Fruit fly (Drosophila melanogaster) whole organism, embryonic: ENCODE results near the gene Spc105R.

ENCODE experiments used
- Atf-2 ChIP-seq: fragments of 200-800 bp; sonication (Bioruptor generic); optimal IDR thresholded peaks from 2 replicates; lab custom pipeline; 2016; ENCODE audit warnings: missing biosample characterization, missing genetic modification characterization
- BtbVII ChIP-seq: fragments of 200-800 bp; sonication (Bioruptor generic); optimal IDR thresholded peaks from 3 replicates; lab custom pipeline; 2017; ENCODE audit warnings: missing biosample characterization, mild to moderate bottlenecking, missing genetic modification characterization
- CG10321 ChIP-seq: fragments of 200-800 bp; sonication (Bioruptor generic); IDR thresholded peaks from 2 replicates; pipeline ENCODE4 v1.3.6; 2022; ENCODE audit warnings: missing biosample characterization, missing genetic modification characterization
- CG1233 ChIP-seq: fragments of 200-800 bp; sonication (Bioruptor generic); optimal IDR thresholded peaks from 4 replicates; lab custom pipeline; 2018; ENCODE audit warnings: missing biosample characterization, mild to moderate bottlenecking, missing genetic modification characterization
- CG13287 ChIP-seq: fragments of 200-800 bp; sonication (Bioruptor generic); IDR thresholded peaks from 2 replicates; pipeline ENCODE4 v1.3.6; 2022; ENCODE audit warnings: missing biosample characterization, missing genetic modification characterization; ENCODE audit not compliant: partially characterized antibody
- CG14050 ChIP-seq: fragments of 200-800 bp; sonication (Bioruptor generic); IDR thresholded peaks from 3 replicates; pipeline ENCODE4 v1.3.6; 2022; ENCODE audit warnings: missing biosample characterization, missing genetic modification characterization
- CG15514 ChIP-seq: fragments of 200-800 bp; sonication (Bioruptor generic); optimal IDR thresholded peaks from 3 replicates; lab custom pipeline; 2017; ENCODE audit warnings: missing biosample characterization, missing genetic modification characterization, mild to moderate bottlenecking, moderate library complexity, missing genetic modification reagents
- CG1602 ChIP-seq: fragments of 200-800 bp; sonication (Bioruptor generic); optimal IDR thresholded peaks from 3 replicates; lab custom pipeline; 2016; ENCODE audit warnings: missing biosample characterization, missing genetic modification characterization
- CG2199 ChIP-seq: fragments of 200-800 bp; sonication (Bioruptor generic); IDR thresholded peaks from 3 replicates; pipeline ENCODE4 v1.3.6; 2022; ENCODE audit warnings: missing biosample characterization, missing genetic modification characterization
- CG2202 ChIP-seq: fragments of 200-800 bp; sonication (Bioruptor generic); optimal IDR thresholded peaks from 2 replicates; lab custom pipeline; 2018; ENCODE audit warnings: missing biosample characterization, mild to moderate bottlenecking, missing genetic modification characterization
- CG2712 ChIP-seq: fragments of 200-800 bp; optimal IDR thresholded peaks from 3 replicates; lab custom pipeline; 2019; ENCODE audit warnings: missing biosample characterization, mild to moderate bottlenecking, missing genetic modification characterization, moderate library complexity
- CG33557 ChIP-seq: fragments of 200-800 bp; sonication (Bioruptor generic); optimal IDR thresholded peaks from 2 replicates; lab custom pipeline; 2019; ENCODE audit warnings: missing biosample characterization, mild to moderate bottlenecking, missing genetic modification characterization, moderate library complexity
- CG3407 ChIP-seq: fragments of 200-800 bp; sonication (Bioruptor generic); optimal IDR thresholded peaks from 2 replicates; lab custom pipeline; 2018; ENCODE audit warnings: missing biosample characterization, mild to moderate bottlenecking, missing genetic modification characterization
- CG4404 ChIP-seq: fragments of 200-800 bp; sonication (Bioruptor generic); IDR thresholded peaks from 2 replicates; pipeline ENCODE4 v1.3.6; 2022; ENCODE audit warnings: missing biosample characterization, missing genetic modification characterization
- CG5245 ChIP-seq: fragments of 200-800 bp; sonication (Bioruptor generic); optimal IDR thresholded peaks from 3 replicates; lab custom pipeline; 2016; ENCODE audit warnings: missing biosample characterization, missing genetic modification characterization
- CG6272 ChIP-seq: fragments of 200-800 bp; sonication (Bioruptor generic); IDR thresholded peaks from 2 replicates; pipeline ENCODE4 v1.3.6; 2022; ENCODE audit warnings: missing biosample characterization, missing genetic modification characterization
- CG6791 ChIP-seq: fragments of 200-800 bp; sonication (Bioruptor generic); IDR thresholded peaks from 3 replicates; pipeline ENCODE4 v1.3.6; 2022; ENCODE audit warnings: missing biosample characterization, missing genetic modification characterization; ENCODE audit not compliant: partially characterized antibody
- CG7556 ChIP-seq: fragments of 200-800 bp; sonication (Bioruptor generic); optimal IDR thresholded peaks from 2 replicates; lab custom pipeline; 2017; ENCODE audit warnings: missing biosample characterization, mild to moderate bottlenecking, missing genetic modification characterization
- CG7987 ChIP-seq: fragments of 200-800 bp; sonication (Bioruptor generic); optimal IDR thresholded peaks from 2 replicates; lab custom pipeline; 2018; ENCODE audit warnings: missing biosample characterization, mild to moderate bottlenecking, missing genetic modification characterization, moderate library complexity
- CG8290 ChIP-seq, 3 experiments: fragments of 200-800 bp; sonication (Bioruptor generic); optimal IDR thresholded peaks; 2 replicates each; lab custom pipeline; 2016 to 2019; ENCODE audit warnings: missing biosample characterization in 3 of 3, missing genetic modification characterization in 3 of 3, mild to moderate bottlenecking in 2 of 3, moderate library complexity in 1 of 3
- CG8388 ChIP-seq: fragments of 200-800 bp; sonication (Bioruptor generic); optimal IDR thresholded peaks from 2 replicates; lab custom pipeline; 2019; ENCODE audit warnings: missing biosample characterization, mild to moderate bottlenecking, missing genetic modification characterization, moderate library complexity
- CHES-1-like ChIP-seq: fragments of 200-800 bp; sonication (Bioruptor generic); optimal IDR thresholded peaks from 2 replicates; lab custom pipeline; 2016; ENCODE audit warnings: missing biosample characterization, missing genetic modification characterization
- CkIIα-i1 ChIP-seq: fragments of 200-800 bp; sonication (Bioruptor generic); IDR thresholded peaks from 2 replicates; pipeline ENCODE4 v1.3.6; 2022; ENCODE audit warnings: missing biosample characterization, missing genetic modification characterization
- D ChIP-seq, 2 experiments: fragments of 200-800 bp in 1 of 2; fragments of >200 bp in 1 of 2; sonication (Bioruptor generic) in 1 of 2; optimal IDR thresholded peaks; 2 replicates in 1 of 2; 3 replicates in 1 of 2; lab custom pipeline; 2017; ENCODE audit warnings: mild to moderate bottlenecking in 1 of 2, missing biosample characterization in 1 of 2, missing genetic modification characterization in 1 of 2, missing genetic modification reagents in 1 of 2
- Fer1 ChIP-seq: fragments of 200-800 bp; sonication (Bioruptor generic); optimal IDR thresholded peaks from 2 replicates; lab custom pipeline; 2017; ENCODE audit warnings: missing biosample characterization, mild to moderate bottlenecking, missing genetic modification characterization
- Fer3 ChIP-seq: fragments of 200-800 bp; sonication (Bioruptor generic); optimal IDR thresholded peaks from 2 replicates; lab custom pipeline; 2018; ENCODE audit warnings: missing biosample characterization, mild to moderate bottlenecking, missing genetic modification characterization, moderate library complexity
- Hmx ChIP-seq: fragments of 200-800 bp; sonication (Bioruptor generic); optimal IDR thresholded peaks from 2 replicates; lab custom pipeline; 2016; ENCODE audit warnings: missing biosample characterization, missing genetic modification characterization
- Jarid2 ChIP-seq: fragments of 200-800 bp; sonication (Bioruptor generic); optimal IDR thresholded peaks from 3 replicates; lab custom pipeline; 2017; ENCODE audit warnings: mild to moderate bottlenecking, missing biosample characterization, missing genetic modification reagents, missing genetic modification characterization
- Lhr ChIP-seq: fragments of 200-800 bp; sonication (Bioruptor generic); optimal IDR thresholded peaks from 3 replicates; lab custom pipeline; 2017; ENCODE audit warnings: mild to moderate bottlenecking, missing biosample characterization, missing genetic modification reagents, missing genetic modification characterization
- Sox100B ChIP-seq: fragments of 200-800 bp; sonication (Bioruptor generic); optimal IDR thresholded peaks from 3 replicates; lab custom pipeline; 2018; ENCODE audit warnings: missing biosample characterization, mild to moderate bottlenecking, missing genetic modification characterization
- Sry-δ ChIP-seq: fragments of 200-800 bp; sonication (Bioruptor generic); optimal IDR thresholded peaks from 2 replicates; lab custom pipeline; 2016; ENCODE audit warnings: missing biosample characterization, missing genetic modification characterization
- amos ChIP-seq: fragments of 200-800 bp; sonication (Bioruptor generic); IDR thresholded peaks from 2 replicates; pipeline ENCODE4 v1.3.6; 2022; ENCODE audit warnings: missing biosample characterization, missing genetic modification characterization; ENCODE audit not compliant: partially characterized antibody
- ase ChIP-seq: fragments of 200-800 bp; sonication (Bioruptor generic); IDR thresholded peaks from 3 replicates; pipeline ENCODE4 v1.3.6; 2022; ENCODE audit warnings: missing biosample characterization, missing genetic modification characterization
- br ChIP-seq: fragments of >200 bp; optimal IDR thresholded peaks from 2 replicates; lab custom pipeline; 2017
- bsh ChIP-seq, 2 experiments: fragments of 200-800 bp; sonication (Bioruptor generic); optimal IDR thresholded peaks; 2 replicates each; lab custom pipeline; 2017 to 2018; ENCODE audit warnings: mild to moderate bottlenecking in 2 of 2, missing biosample characterization in 2 of 2, missing genetic modification characterization in 2 of 2, moderate library complexity in 1 of 2
- crol ChIP-seq: fragments of 200-800 bp; sonication (Bioruptor generic); IDR thresholded peaks from 2 replicates; pipeline ENCODE4 v1.3.6; 2022; ENCODE audit warnings: missing biosample characterization, missing genetic modification characterization
- dati ChIP-seq: fragments of 200-800 bp; sonication (Bioruptor generic); IDR thresholded peaks from 2 replicates; pipeline ENCODE4 v1.3.6; 2022; ENCODE audit warnings: missing biosample characterization, missing genetic modification characterization
- gcm2 ChIP-seq: fragments of 200-800 bp; sonication (Bioruptor generic); optimal IDR thresholded peaks from 2 replicates; lab custom pipeline; 2016; ENCODE audit warnings: missing biosample characterization, missing genetic modification characterization
- kay ChIP-seq: fragments of 200-800 bp; sonication (Bioruptor generic); optimal IDR thresholded peaks from 2 replicates; lab custom pipeline; 2016; ENCODE audit warnings: missing biosample characterization, missing genetic modification characterization
- lbe ChIP-seq: fragments of 200-800 bp; sonication (Bioruptor generic); optimal IDR thresholded peaks from 2 replicates; lab custom pipeline; 2016; ENCODE audit warnings: missing biosample characterization, mild to moderate bottlenecking, missing genetic modification characterization
- lola ChIP-seq, 3 experiments: fragments of >200 bp in 2 of 3; fragments of 200-800 bp in 1 of 3; sonication (Bioruptor generic) in 1 of 3; optimal IDR thresholded peaks; 2 replicates each; lab custom pipeline; 2017 to 2019; ENCODE audit warnings: missing biosample characterization in 3 of 3, missing genetic modification characterization in 3 of 3, mild to moderate bottlenecking in 1 of 3, moderate library complexity in 1 of 3
- nom ChIP-seq: fragments of 200-800 bp; sonication (Bioruptor generic); optimal IDR thresholded peaks from 2 replicates; lab custom pipeline; 2017; ENCODE audit warnings: missing biosample characterization, missing genetic modification characterization, mild to moderate bottlenecking, moderate library complexity, missing genetic modification reagents
- peb ChIP-seq: fragments of 200-800 bp; sonication (Bioruptor generic); IDR thresholded peaks from 2 replicates; pipeline ENCODE4 v1.3.6; 2022; ENCODE audit warnings: missing biosample characterization, missing genetic modification characterization
- sr ChIP-seq: fragments of 200-800 bp; sonication (Bioruptor generic); IDR thresholded peaks from 3 replicates; pipeline ENCODE4 v1.3.6; 2022; ENCODE audit warnings: missing biosample characterization, missing genetic modification characterization
- tna ChIP-seq: fragments of 200-800 bp; sonication (Bioruptor generic); IDR thresholded peaks from 2 replicates; pipeline ENCODE4 v1.3.6; 2022; ENCODE audit warnings: missing biosample characterization, missing genetic modification characterization; ENCODE audit not compliant: partially characterized antibody

The Spc105R gene

dm6 chr3L:20784812-20785671 lies 15.2 kb upstream of the Spc105R start (continued):
- TF ChIP-seq CG8290 (GFP tag; optimal IDR thresholded peaks at IDR 0.05; lab: Kevin White, UChicago) = peak; percentile 27
- peak in 1 of 2 experiments; percentile 12 for TF ChIP-seq CG8290 (tag; optimal IDR thresholded peaks at IDR 0.05; lab: Kevin White, UChicago)
- TF ChIP-seq Fer1 (GFP tag; lab: Kevin White, UChicago) = peak; percentile 51
- peak; percentile 55 for TF ChIP-seq CG7556
- peak; percentile 50 for TF ChIP-seq CG13287

DNA sequence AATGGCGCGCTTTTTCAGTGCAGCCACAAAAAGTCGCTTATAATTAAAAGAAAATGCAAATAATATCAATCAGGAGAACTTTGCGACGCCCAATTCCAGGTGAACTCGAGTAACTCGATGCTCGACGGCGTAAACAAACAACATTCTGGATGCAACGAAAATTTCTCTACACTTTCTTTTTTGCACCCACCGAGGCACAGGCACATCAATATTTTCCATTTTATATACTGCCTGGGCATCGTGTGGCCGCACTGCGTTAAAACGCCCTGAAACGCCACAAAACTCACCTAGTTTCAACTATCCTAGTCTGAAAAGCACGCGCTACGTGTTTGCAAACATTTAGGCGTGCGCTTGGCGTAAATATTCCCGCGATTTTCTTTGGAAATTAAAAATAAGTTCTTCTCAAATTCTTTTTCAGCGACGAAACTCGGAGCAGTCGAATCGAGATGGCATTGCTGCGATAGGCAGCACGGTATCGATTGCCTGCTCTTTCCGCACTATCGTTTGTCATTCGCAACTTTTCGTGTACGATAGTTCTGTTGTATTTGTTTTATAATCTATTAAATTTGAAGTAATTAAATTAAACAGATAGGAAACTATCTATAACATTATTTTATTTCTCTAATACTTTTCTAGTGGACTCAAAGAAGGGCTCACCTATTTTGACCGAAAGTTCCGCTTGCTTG lies 14.3 kb upstream of the Spc105R start, which contains the start of gene Pcif1:
Pcif1 (minus strand) TSS at position 456 of the 686 bp plus-strand sequence.
- TF ChIP-seq CG3407 (GFP tag; lab: Kevin White, UChicago) (no peak), CG7987 (GFP tag; lab: Kevin White, UChicago) (peak; percentile 30), Jarid2 (GFP tag; lab: Kevin White, UChicago) (peak; percentile 10), CG2202 (no peak), CG6272 (GFP tag; lab: Robert Waterston, UW) (peak; percentile 62), nom (GFP tag; lab: Kevin White, UChicago) (peak; percentile 39), amos (GFP tag; lab: Robert Waterston, UW) (peak; percentile 100), kay (no peak), CG2712 (peak; percentile 39), sr (no peak), D (optimal IDR thresholded peaks at IDR 0.05; lab: Kevin White, UChicago) (no peak), D (GFP tag; optimal IDR thresholded peaks at IDR 0.05; lab: Kevin White, UChicago) (no peak), CG33557 (GFP tag; lab: Kevin White, UChicago) (peak; percentile 47), dati (GFP tag; lab: Robert Waterston, UW) (no peak), ase (GFP tag; lab: Robert Waterston, UW) (no peak), Sox100B (GFP tag; lab: Kevin White, UChicago) (peak; percentile 3), CG14050 (GFP tag; lab: Robert Waterston, UW) (no peak), BtbVII (GFP tag; lab: Kevin White, UChicago) (no peak), CG8388 (no peak), Fer3 (tag; lab: Kevin White, UChicago) (no peak), Hmx (GFP tag; lab: Kevin White, UChicago) (no peak), lbe (GFP tag; lab: Kevin White, UChicago) (peak; percentile 69), CG10321 (GFP tag; lab: Robert Waterston, UW) (no peak), CkIIα-i1 (GFP tag; lab: Robert Waterston, UW) (no peak), gcm2 (GFP tag; lab: Kevin White, UChicago) (no peak), CHES-1-like (GFP tag; lab: Kevin White, UChicago) (no peak), CG2199 (GFP tag; lab: Robert Waterston, UW) (no peak), br (lab: Kevin White, UChicago) (no peak), peb (GFP tag; lab: Robert Waterston, UW) (no peak), Atf-2 (GFP tag; lab: Kevin White, UChicago) (no peak), bsh (GFP tag; optimal IDR thresholded peaks at IDR 0.05; lab: Kevin White, UChicago) (no peak), CG4404 (GFP tag; lab: Robert Waterston, UW) (no peak), CG1602 (no peak), CG15514 (peak; percentile 75), CG6791 (GFP tag; lab: Robert Waterston, UW) (peak; percentile 100), tna (GFP tag; lab: Robert Waterston, UW) (peak; percentile 99), CG1233 (GFP tag; lab: Kevin White, UChicago) (no peak), Lhr (GFP tag; lab: Kevin White, UChicago) (peak; percentile 25), CG5245 (no peak), Sry-δ (GFP tag; lab: Kevin White, UChicago) (peak; percentile 95), lola (GFP tag; optimal IDR thresholded peaks at IDR 0.05; lab: Kevin White, UChicago) (no peak), crol (GFP tag; lab: Robert Waterston, UW) (no peak)
